Worm (Caenorhabditis elegans) whole organism, late embryonic: ENCODE results near the gene F29B9.5.

Source experiments
- F13H6.1 ChIP-seq: sonication (generic microtip); optimal IDR thresholded peaks from 2 replicates; lab custom pipeline; 2016; ENCODE audit warnings: missing genetic modification characterization, missing compliant biosample characterization
- ahr-1 ChIP-seq: sonication (generic microtip); optimal IDR thresholded peaks from 2 replicates; lab custom pipeline; 2016; ENCODE audit warnings: missing genetic modification characterization, missing compliant biosample characterization
- ama-1 ChIP-seq: fragments of 150-350 bp; optimal IDR thresholded peaks from 2 replicates; lab custom pipeline; 2014
- ceh-31 ChIP-seq: sonication (generic microtip); optimal IDR thresholded peaks from 2 replicates; lab custom pipeline; 2016; ENCODE audit warnings: missing genetic modification characterization, missing compliant biosample characterization
- fkh-10 ChIP-seq: fragments of 150-350 bp; optimal IDR thresholded peaks from 2 replicates; lab custom pipeline; 2014; ENCODE audit warnings: missing biosample characterization, missing genetic modification reagents, missing genetic modification characterization
- fkh-6 ChIP-seq: sonication (generic microtip); optimal IDR thresholded peaks from 2 replicates; lab custom pipeline; 2016; ENCODE audit warnings: missing genetic modification characterization, missing compliant biosample characterization
- nhr-232 ChIP-seq: sonication (generic microtip); optimal IDR thresholded peaks from 2 replicates; lab custom pipeline; 2016; ENCODE audit warnings: missing genetic modification characterization, missing compliant biosample characterization
- pha-4 ChIP-seq: fragments of 150-350 bp; optimal IDR thresholded peaks from 2 replicates; lab custom pipeline; 2018; ENCODE audit warnings: missing biosample characterization, missing genetic modification reagents, missing genetic modification characterization
- pqm-1 ChIP-seq: sonication (generic microtip); optimal IDR thresholded peaks from 2 replicates; lab custom pipeline; 2016; ENCODE audit warnings: missing genetic modification characterization, missing compliant biosample characterization
- tbx-2 ChIP-seq: sonication (generic microtip); optimal IDR thresholded peaks from 2 replicates; lab custom pipeline; 2016; ENCODE audit warnings: missing genetic modification characterization, missing compliant biosample characterization

ce11 chrIV:4623852-4624251, 28.4 kb upstream of the F29B9.5 start:
- TF ChIP-seq pha-4 (tag; lab: Kevin White, UChicago) (no peak), ama-1 (lab: Kevin White, UChicago) (no peak), fkh-10 (GFP tag; lab: Kevin White, UChicago) (no peak), ceh-31 (peak; percentile 4), nhr-232 (tag; lab: Kevin White, UChicago) (no peak), pqm-1 (tag; lab: Kevin White, UChicago) (no peak), F13H6.1 (tag; lab: Kevin White, UChicago) (no peak), fkh-6 (no peak), tbx-2 (tag; lab: Kevin White, UChicago) (no peak), ahr-1 (tag; lab: Kevin White, UChicago) (no peak)
